Fruit fly (Drosophila melanogaster): Measurements from ENCODE around the gene CG32269.

CG32269 gene

dm6 chr3L:3179474-3179873 is 29.3 kb downstream of the CG32269 start:
- peak; percentile 93 for TF ChIP-seq CG9948 (tag; optimal IDR thresholded peaks at IDR 0.05)
- peak; percentile 93 for TF ChIP-seq CG15710 (tag; optimal IDR thresholded peaks at IDR 0.05)
- TF ChIP-seq CG17806 (tag; optimal IDR thresholded peaks at IDR 0.05) = peak; percentile 93
- peak; percentile 89 for TF ChIP-seq gl (tag; optimal IDR thresholded peaks at IDR 0.05)
- TF ChIP-seq CG13204 (GFP tag; optimal IDR thresholded peaks at IDR 0.05) = peak; percentile 87
- TF ChIP-seq CG12605 (GFP tag; IDR thresholded peaks at IDR 0.05) = peak; percentile 91
- peak; percentile 92 for TF ChIP-seq fd96Ca (GFP tag; IDR thresholded peaks at IDR 0.05)
- peak; percentile 92 for TF ChIP-seq Ets98B (GFP tag; IDR thresholded peaks at IDR 0.05)
- TF ChIP-seq CG34367 (tag; optimal IDR thresholded peaks at IDR 0.05) = peak; percentile 89
- peak; percentile 95 for TF ChIP-seq CG8159 (tag; optimal IDR thresholded peaks at IDR 0.05)
- peak; percentile 94 for TF ChIP-seq CG8301 (tag; optimal IDR thresholded peaks at IDR 0.05)
- peak; percentile 92 for TF ChIP-seq Pif1B (GFP tag; optimal IDR thresholded peaks at IDR 0.05)
- peak; percentile 98 for TF ChIP-seq EcR (GFP tag; optimal IDR thresholded peaks at IDR 0.05)
- TF ChIP-seq CG10348 (GFP tag; IDR thresholded peaks at IDR 0.05) = peak; percentile 19; the same call in 1 of the 2 replicates
- peak; percentile 95 for TF ChIP-seq CG4496 (GFP tag; IDR thresholded peaks at IDR 0.05)
- TF ChIP-seq Pif1A (GFP tag; optimal IDR thresholded peaks at IDR 0.05) = no peak
- TF ChIP-seq CG32121 (GFP tag; IDR thresholded peaks at IDR 0.05) = peak; percentile 81
- TF ChIP-seq D1 (tag; optimal IDR thresholded peaks at IDR 0.05) = no peak
- TF ChIP-seq rn (GFP tag; IDR thresholded peaks at IDR 0.05) = peak; percentile 78
- TF ChIP-seq Snoo (tag; optimal IDR thresholded peaks at IDR 0.05) = peak; percentile 92
- TF ChIP-seq CG14655 (GFP tag; optimal IDR thresholded peaks at IDR 0.05) = no peak

DNA sequence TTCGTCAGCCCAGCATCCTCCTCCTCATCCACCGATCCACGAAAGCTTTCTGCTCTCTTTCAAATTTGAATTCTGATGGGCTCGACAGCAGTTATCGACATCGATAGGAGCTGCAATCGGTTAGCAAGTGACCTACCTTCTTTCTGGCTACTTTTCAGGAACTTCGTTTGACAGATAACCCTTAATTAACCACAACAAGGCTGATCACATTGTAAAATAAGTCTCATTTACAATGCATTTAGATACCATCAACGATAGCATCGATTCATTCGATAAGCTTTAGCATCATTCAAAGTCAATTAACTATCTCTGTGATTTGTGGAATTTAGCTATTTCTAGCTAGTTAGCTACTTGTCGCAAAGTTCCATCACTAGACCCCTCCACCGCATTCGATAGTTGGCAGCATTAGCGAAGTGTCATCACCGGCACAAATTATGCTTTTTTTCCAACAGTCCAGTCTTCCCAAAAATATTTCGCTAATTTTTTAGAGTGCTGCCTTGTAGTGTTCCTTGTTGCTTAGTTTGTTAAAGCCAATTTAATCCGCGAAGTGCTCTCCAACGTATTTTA is 30.2 kb downstream of the CG32269 start, which contains the start of the genes MnM and Girdin:
MnM (minus strand) TSS at position 51 of the 567 bp plus-strand sequence.
Girdin (plus strand) TSS at position 401 of the 567 bp plus-strand sequence.
- TF ChIP-seq CG9948 (tag; optimal IDR thresholded peaks at IDR 0.05) = no peak
- no peak for TF ChIP-seq Ets98B (GFP tag; IDR thresholded peaks at IDR 0.05)
- TF ChIP-seq Pif1B (GFP tag; optimal IDR thresholded peaks at IDR 0.05) = no peak
- no peak for TF ChIP-seq Pif1A (GFP tag; optimal IDR thresholded peaks at IDR 0.05)
- no peak for TF ChIP-seq CG13204 (GFP tag; optimal IDR thresholded peaks at IDR 0.05)
- no peak for TF ChIP-seq CG8159 (tag; optimal IDR thresholded peaks at IDR 0.05)
- TF ChIP-seq EcR (GFP tag; optimal IDR thresholded peaks at IDR 0.05) = peak; percentile 7
- no peak for TF ChIP-seq CG14655 (GFP tag; optimal IDR thresholded peaks at IDR 0.05)
- peak; percentile 16; the same call in 1 of the 2 replicates for TF ChIP-seq CG10348 (GFP tag; IDR thresholded peaks at IDR 0.05)
- TF ChIP-seq rn (GFP tag; IDR thresholded peaks at IDR 0.05) = no peak
- TF ChIP-seq fd96Ca (GFP tag; IDR thresholded peaks at IDR 0.05) = 0 out of 3 replicates have a peak, but pooled peaks have one; percentile 53
- peak; percentile 35; the same call in 1 of the 2 replicates for TF ChIP-seq CG32121 (GFP tag; IDR thresholded peaks at IDR 0.05)
- TF ChIP-seq CG17806 (tag; optimal IDR thresholded peaks at IDR 0.05) = no peak
- TF ChIP-seq CG15710 (tag; optimal IDR thresholded peaks at IDR 0.05) = no peak
- TF ChIP-seq Snoo (tag; optimal IDR thresholded peaks at IDR 0.05) = no peak
- no peak for TF ChIP-seq D1 (tag; optimal IDR thresholded peaks at IDR 0.05)
- no peak for TF ChIP-seq CG8301 (tag; optimal IDR thresholded peaks at IDR 0.05)
- no peak for TF ChIP-seq gl (tag; optimal IDR thresholded peaks at IDR 0.05)
- no peak for TF ChIP-seq CG34367 (tag; optimal IDR thresholded peaks at IDR 0.05)
- TF ChIP-seq CG4496 (GFP tag; IDR thresholded peaks at IDR 0.05) = no peak
- no peak for TF ChIP-seq CG12605 (GFP tag; IDR thresholded peaks at IDR 0.05)

DNA sequence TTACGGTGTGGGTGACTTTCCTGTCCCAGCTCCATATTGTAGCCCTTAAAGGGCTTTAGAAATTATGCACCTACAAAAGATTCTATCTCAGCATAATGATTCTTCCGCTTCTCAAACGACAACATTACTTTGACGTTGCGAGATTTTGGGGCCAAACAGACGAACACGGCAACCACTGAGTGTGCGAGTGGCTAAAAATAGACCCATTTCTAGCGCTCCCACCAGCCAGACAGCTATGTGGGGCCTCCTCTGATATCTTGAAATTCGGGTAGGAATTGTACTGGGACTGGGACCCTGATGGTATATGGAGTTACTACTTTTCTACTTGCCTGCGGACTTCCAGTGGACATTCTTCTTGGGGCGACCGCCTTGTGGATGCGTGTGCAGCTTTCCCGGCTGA is 30.9 kb downstream of the CG32269 start:
- no peak for TF ChIP-seq Pif1A (GFP tag; optimal IDR thresholded peaks at IDR 0.05)
- TF ChIP-seq CG8159 (tag; optimal IDR thresholded peaks at IDR 0.05) = no peak
- TF ChIP-seq D1 (tag; optimal IDR thresholded peaks at IDR 0.05) = no peak
- no peak for TF ChIP-seq rn (GFP tag; IDR thresholded peaks at IDR 0.05)
- no peak for TF ChIP-seq Ets98B (GFP tag; IDR thresholded peaks at IDR 0.05)

- TF ChIP-seq CG13204 (GFP tag; optimal IDR thresholded peaks at IDR 0.05) (no peak), CG14655 (GFP tag; optimal IDR thresholded peaks at IDR 0.05) (no peak), CG10348 (GFP tag; IDR thresholded peaks at IDR 0.05) (no peak)
Measured at dm6 chr3L:3172445-3172844, 36.3 kb downstream of the CG32269 start, which contains the start of gene CG14963. CG14963 (minus strand) TSS chr3L:3172545.

- TF ChIP-seq CG8301 (tag; optimal IDR thresholded peaks at IDR 0.05) = no peak
- TF ChIP-seq CG15710 (tag; optimal IDR thresholded peaks at IDR 0.05) = no peak
- no peak for TF ChIP-seq EcR (GFP tag; optimal IDR thresholded peaks at IDR 0.05)
- TF ChIP-seq Pif1B (GFP tag; optimal IDR thresholded peaks at IDR 0.05) = no peak
- TF ChIP-seq rn (GFP tag; IDR thresholded peaks at IDR 0.05) = no peak
- no peak for TF ChIP-seq CG12605 (GFP tag; IDR thresholded peaks at IDR 0.05)
- no peak for TF ChIP-seq Snoo (tag; optimal IDR thresholded peaks at IDR 0.05)
- no peak for TF ChIP-seq CG34367 (tag; optimal IDR thresholded peaks at IDR 0.05)
Measured at dm6 chr3L:3169107-3169506, 39.7 kb downstream of the CG32269 start, which contains the start of the genes CG32278 and CG32281. CG32278 (plus strand) TSS chr3L:3169286. CG32281 (plus strand) TSS chr3L:3169375.

dm6 chr3L:3166200-3166695 is 42.5 kb downstream of the CG32269 start, which contains the start of gene Asciz:
Asciz (minus strand) TSS chr3L:3166250.
- no peak for TF ChIP-seq gl (tag; optimal IDR thresholded peaks at IDR 0.05)
